Worm (Caenorhabditis elegans) whole organism, L2 larva: ENCODE results near the gene kin-4.

Experiments used
- ceh-82 ChIP-seq: fragments of 150-350 bp; optimal IDR thresholded peaks from 2 replicates; lab custom pipeline; 2014; ENCODE audit warnings: missing biosample characterization, missing genetic modification characterization
- fos-1 ChIP-seq: fragments of 150-350 bp; optimal IDR thresholded peaks from 2 replicates; lab custom pipeline; 2014; ENCODE audit warnings: missing biosample characterization, missing genetic modification characterization
- lin-39 ChIP-seq: fragments of 150-350 bp; optimal IDR thresholded peaks from 2 replicates; lab custom pipeline; 2014; ENCODE audit warnings: missing biosample characterization, missing genetic modification reagents, missing genetic modification characterization
- nhr-10 ChIP-seq: sonication (generic microtip); optimal IDR thresholded peaks from 2 replicates; lab custom pipeline; 2017; ENCODE audit warnings: missing biosample characterization, missing genetic modification characterization
- snpc-4 ChIP-seq: fragments of 150-350 bp; optimal IDR thresholded peaks from 2 replicates; lab custom pipeline; 2014; ENCODE audit warnings: missing biosample characterization, missing genetic modification characterization
- unc-39 ChIP-seq: fragments of 150-350 bp; optimal IDR thresholded peaks from 2 replicates; lab custom pipeline; 2014; ENCODE audit warnings: missing biosample characterization, missing genetic modification characterization
- unc-62 ChIP-seq: fragments of 150-350 bp; optimal IDR thresholded peaks from 2 replicates; lab custom pipeline; 2014; ENCODE audit warnings: missing biosample characterization, missing genetic modification reagents, missing genetic modification characterization

DNA sequence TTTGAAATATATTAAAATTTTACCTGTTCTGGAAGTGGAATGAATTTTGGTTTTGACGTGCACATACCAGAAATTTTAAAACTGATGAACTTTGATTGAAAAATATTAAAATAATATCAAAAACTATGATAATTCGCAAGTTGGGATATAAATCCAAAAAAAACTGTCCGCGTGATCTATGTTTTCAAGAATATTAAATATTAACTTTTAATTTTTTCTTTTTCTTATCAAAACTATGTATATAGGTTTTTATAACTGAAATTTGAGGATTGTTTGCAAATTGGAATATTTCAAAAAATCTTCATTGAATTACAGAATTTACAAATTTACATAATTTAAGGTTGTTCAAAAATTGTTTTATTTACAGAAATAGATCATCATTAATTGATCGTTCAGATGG lies 39.6 kb downstream of the kin-4 start, which contains the start of gene C10C6.3:
- TF ChIP-seq unc-39 (tag; lab: Kevin White, UChicago) (no peak), fos-1 (tag; lab: Kevin White, UChicago) (no peak), ceh-82 (no peak), lin-39 (tag; lab: Kevin White, UChicago) (no peak), nhr-10 (tag; lab: Kevin White, UChicago) (no peak), unc-62 (no peak), snpc-4 (tag; lab: Kevin White, UChicago) (no peak)
